Fruit fly (Drosophila melanogaster) whole organism, embryonic: ENCODE results near the gene lectin-30A.

ENCODE experiments used
- CG12071 ChIP-seq: fragments of 200-800 bp; sonication (Bioruptor generic); optimal IDR thresholded peaks from 3 replicates; lab custom pipeline; 2018; ENCODE audit warnings: missing biosample characterization, mild to moderate bottlenecking, missing genetic modification characterization
- CG7963 ChIP-seq: fragments of 200-800 bp; sonication (Bioruptor generic); IDR thresholded peaks from 3 replicates; pipeline ENCODE4 v1.3.6; 2022; ENCODE audit warnings: missing biosample characterization, missing genetic modification characterization; ENCODE audit not compliant: partially characterized antibody
- CG8388 ChIP-seq: fragments of 200-800 bp; sonication (Bioruptor generic); optimal IDR thresholded peaks from 2 replicates; lab custom pipeline; 2019; ENCODE audit warnings: missing biosample characterization, mild to moderate bottlenecking, missing genetic modification characterization, moderate library complexity
- Gug ChIP-seq: fragments of 200-800 bp; sonication (Bioruptor generic); IDR thresholded peaks from 4 replicates; pipeline ENCODE4 v1.3.6; 2022; ENCODE audit warnings: missing biosample characterization, missing genetic modification characterization
- Sin3A ChIP-seq: fragments of >200 bp; optimal IDR thresholded peaks from 2 replicates; lab custom pipeline; 2018
- Sox102F ChIP-seq: fragments of 200-800 bp; sonication (Bioruptor generic); optimal IDR thresholded peaks from 2 replicates; lab custom pipeline; 2018; ENCODE audit warnings: missing biosample characterization, mild to moderate bottlenecking, missing genetic modification characterization, moderate library complexity
- pros ChIP-seq: fragments of 200-800 bp; sonication (Bioruptor generic); optimal IDR thresholded peaks from 3 replicates; lab custom pipeline; 2019; ENCODE audit warnings: missing biosample characterization, mild to moderate bottlenecking, missing genetic modification characterization, moderate library complexity

dm6 chr2L:9250942-9251341, 3.7 kb downstream of the lectin-30A start, which contains the start of gene aust:
- TF ChIP-seq Gug (no peak), CG7963 (no peak), pros (GFP tag; lab: Kevin White, UChicago) (no peak), CG12071 (GFP tag; lab: Kevin White, UChicago) (no peak), Sox102F (GFP tag; lab: Kevin White, UChicago) (no peak), Sin3A (lab: Kevin White, UChicago) (no peak), CG8388 (no peak)
